Worm (Caenorhabditis elegans): ENCODE results near the gene M01F1.8.
"Not testable (repeated sequence)": the region's sequence is repeated elsewhere in the genome, so short reads cannot be mapped to it uniquely, and the experiment has no call there.

The M01F1.8 gene

DNA sequence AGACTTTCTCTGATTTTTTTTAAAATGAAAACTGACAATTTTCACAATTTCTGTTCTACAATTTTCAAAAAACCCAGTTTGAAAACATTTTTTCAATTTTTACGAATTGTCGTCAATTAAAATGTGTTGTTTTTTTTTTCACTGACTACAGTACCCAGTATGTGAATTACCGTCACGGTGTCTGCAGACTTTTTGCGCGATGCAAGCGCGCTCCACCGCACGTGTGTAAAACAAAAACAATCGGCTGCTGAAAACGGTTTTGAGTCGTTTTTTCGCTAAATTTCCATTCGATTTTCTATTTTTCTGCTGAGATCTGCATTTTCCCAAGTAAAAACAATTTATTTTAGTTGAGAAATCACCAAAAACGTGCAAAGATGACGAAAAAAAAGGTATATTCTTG lies 46.1 kb downstream of the M01F1.8 start:
- TF ChIP-seq pha-4 (tag; optimal IDR thresholded peaks at IDR 0.05): peak; percentile 65
- peak; percentile 92 for TF ChIP-seq lin-13 (tag; optimal IDR thresholded peaks at IDR 0.05)
- peak; percentile 37 for TF ChIP-seq hlh-1 (tag; optimal IDR thresholded peaks at IDR 0.05)
- peak; percentile 57 for TF ChIP-seq drap-1 (GFP tag; optimal IDR thresholded peaks at IDR 0.05)
- peak; percentile 98 for TF ChIP-seq mep-1 (tag; optimal IDR thresholded peaks at IDR 0.05)
- TF ChIP-seq ztf-11 (tag; optimal IDR thresholded peaks at IDR 0.05): peak; percentile 55
- peak; percentile 88 for TF ChIP-seq ces-1 (GFP tag; optimal IDR thresholded peaks at IDR 0.05)
- TF ChIP-seq tbx-8 (GFP tag; optimal IDR thresholded peaks at IDR 0.05): peak; percentile 68
- peak; percentile 42 for TF ChIP-seq nhr-2 (tag; optimal IDR thresholded peaks at IDR 0.05)
- TF ChIP-seq nhr-76 (tag; optimal IDR thresholded peaks at IDR 0.05): no peak
- TF ChIP-seq ceh-39 (tag; optimal IDR thresholded peaks at IDR 0.05): peak; percentile 90
- TF ChIP-seq elt-3 (tag; optimal IDR thresholded peaks at IDR 0.05): peak; percentile 57
- peak; percentile 75 for TF ChIP-seq sptf-1 (tag; optimal IDR thresholded peaks at IDR 0.05)
- TF ChIP-seq nhr-28 (tag; optimal IDR thresholded peaks at IDR 0.05): no peak
- TF ChIP-seq cnd-1 (tag; optimal IDR thresholded peaks at IDR 0.05): peak; percentile 6
- peak; percentile 98 for TF ChIP-seq lsy-2 (tag; optimal IDR thresholded peaks at IDR 0.05)
- TF ChIP-seq nhr-237 (tag; optimal IDR thresholded peaks at IDR 0.05): peak; percentile 97
- no peak for TF ChIP-seq unc-62 (GFP tag; optimal IDR thresholded peaks at IDR 0.05)
- TF ChIP-seq ham-2 (GFP tag; optimal IDR thresholded peaks at IDR 0.05): no peak
- TF ChIP-seq unc-120 (tag; optimal IDR thresholded peaks at IDR 0.05; ENCODE audit: poor library complexity, severe bottlenecking): peak; percentile 30

ce11 chrIII:3454045-3454444 lies 48.3 kb downstream of the M01F1.8 start, which contains the start of gene C34C12.1:
TSS of gene C34C12.1 (plus strand) at chrIII:3454345.
- not testable (repeated sequence) for TF ChIP-seq pha-4 (tag; optimal IDR thresholded peaks at IDR 0.05); ces-1 (GFP tag; optimal IDR thresholded peaks at IDR 0.05); lsy-2 (tag; optimal IDR thresholded peaks at IDR 0.05)

DNA sequence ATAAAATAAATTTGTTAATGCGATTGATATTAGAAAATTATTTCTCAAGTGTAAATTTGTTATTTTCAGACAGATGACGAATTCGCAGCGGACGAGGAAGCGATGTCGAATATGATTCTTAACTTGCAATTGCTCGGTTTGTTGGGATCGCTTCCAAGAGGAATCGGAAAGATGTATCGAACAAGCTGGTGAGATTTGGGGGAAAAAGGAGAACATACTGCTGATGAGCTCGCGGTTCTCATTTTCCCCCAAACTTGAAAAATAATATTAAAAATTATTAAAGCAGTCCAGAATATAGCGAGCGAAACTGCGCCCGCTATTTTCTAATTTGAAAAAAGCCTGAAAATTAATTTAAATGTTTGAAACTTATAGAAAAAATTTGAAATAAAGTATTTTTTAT lies 48.9 kb downstream of the M01F1.8 start, which contains the start of gene C34C12.2:
C34C12.2 (plus strand) TSS at position 301 of the 400 bp plus-strand sequence.
- not testable (repeated sequence) for TF ChIP-seq unc-39 (tag; optimal IDR thresholded peaks at IDR 0.05); mls-2 (tag; optimal IDR thresholded peaks at IDR 0.05); ces-1 (GFP tag; optimal IDR thresholded peaks at IDR 0.05)

DNA sequence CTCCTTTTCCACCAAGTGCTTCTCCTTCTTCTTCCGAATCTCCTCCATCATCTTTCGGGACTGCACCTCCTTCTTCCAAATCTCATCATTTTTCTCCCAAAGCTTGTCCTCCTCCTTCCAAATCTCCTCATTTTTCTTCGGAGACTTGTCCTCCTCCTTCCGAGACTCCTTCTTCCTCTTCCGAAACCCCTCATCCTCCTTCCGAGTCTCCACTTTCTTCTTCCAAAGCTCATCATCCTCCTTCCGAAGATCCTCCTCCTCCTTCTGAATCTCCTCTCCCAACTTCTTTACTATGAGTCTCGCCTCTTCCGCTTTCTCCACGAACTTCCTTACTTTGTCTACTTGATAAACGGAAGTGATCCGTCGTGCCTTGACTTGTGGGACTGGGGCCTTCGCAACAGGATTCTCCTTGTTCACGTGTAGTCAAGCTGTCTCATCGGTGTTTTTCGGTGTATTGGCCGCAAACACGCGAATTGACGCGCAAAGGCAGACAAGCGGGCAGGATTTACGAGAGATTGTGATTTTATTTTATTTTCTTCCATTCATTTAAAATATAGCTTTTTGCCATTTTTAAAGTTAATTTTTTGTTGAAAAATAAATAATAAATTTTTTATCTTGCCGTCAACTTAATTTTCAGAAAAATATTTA lies 49.7 kb downstream of the M01F1.8 start, which contains the start of the genes K01A11.3 and C34C12.12:
K01A11.3 (minus strand) TSS at position 51 of the 648 bp plus-strand sequence.
C34C12.12 (plus strand) TSS at position 632 of the 648 bp plus-strand sequence.
- TF ChIP-seq lsy-2 (tag; optimal IDR thresholded peaks at IDR 0.05) (no peak), ztf-11 (tag; optimal IDR thresholded peaks at IDR 0.05) (no peak), ces-1 (GFP tag; optimal IDR thresholded peaks at IDR 0.05) (no peak), sem-2 (GFP tag; optimal IDR thresholded peaks at IDR 0.05) (no peak), unc-62 (GFP tag; optimal IDR thresholded peaks at IDR 0.05) (no peak), snpc-4 (tag; optimal IDR thresholded peaks at IDR 0.05) (no peak), lin-32 (GFP tag; optimal IDR thresholded peaks at IDR 0.05) (no peak), lin-13 (tag; optimal IDR thresholded peaks at IDR 0.05) (no peak), tbx-8 (GFP tag; optimal IDR thresholded peaks at IDR 0.05) (no peak), hlh-1 (tag; optimal IDR thresholded peaks at IDR 0.05) (no peak), cnd-1 (tag; optimal IDR thresholded peaks at IDR 0.05) (no peak), mep-1 (tag; optimal IDR thresholded peaks at IDR 0.05) (no peak)

All from whole organism, mixed stage, embryonic.